Fruit fly (Drosophila melanogaster) whole organism, embryonic: ENCODE measurements around the gene BRWD3.
A peak's percentile ranks its signal among the peaks of the same experiment; 100 is the strongest.

ENCODE experiments used
- Adf1 ChIP-seq: fragments of 200-800 bp; sonication (Bioruptor generic); IDR thresholded peaks from 2 replicates; pipeline ENCODE4 v1.3.6; 2022; ENCODE audit warnings: missing biosample characterization, missing genetic modification characterization
- CG10147 ChIP-seq: fragments of 200-800 bp; sonication (Bioruptor generic); optimal IDR thresholded peaks from 2 replicates; lab custom pipeline; 2019; ENCODE audit warnings: missing biosample characterization, mild to moderate bottlenecking, missing genetic modification characterization, moderate library complexity
- CG10209 ChIP-seq: fragments of 200-800 bp; sonication (Bioruptor generic); optimal IDR thresholded peaks from 3 replicates; lab custom pipeline; 2017; ENCODE audit warnings: missing biosample characterization, mild to moderate bottlenecking, missing genetic modification characterization, missing genetic modification reagents
- CG11093 ChIP-seq: fragments of 200-800 bp; sonication (Bioruptor generic); IDR thresholded peaks from 3 replicates; pipeline ENCODE4 v1.3.6; 2022; ENCODE audit warnings: missing biosample characterization, missing genetic modification characterization
- CG12219 ChIP-seq: fragments of 200-800 bp; sonication (Bioruptor generic); optimal IDR thresholded peaks from 3 replicates; lab custom pipeline; 2018; ENCODE audit warnings: missing biosample characterization, mild to moderate bottlenecking, missing genetic modification characterization
- CG12299 ChIP-seq: fragments of 200-800 bp; sonication (Bioruptor generic); optimal IDR thresholded peaks from 2 replicates; lab custom pipeline; 2018; ENCODE audit warnings: missing biosample characterization, mild to moderate bottlenecking, missing genetic modification characterization
- CG13287 ChIP-seq: fragments of 200-800 bp; sonication (Bioruptor generic); IDR thresholded peaks from 2 replicates; pipeline ENCODE4 v1.3.6; 2022; ENCODE audit warnings: missing biosample characterization, missing genetic modification characterization; ENCODE audit not compliant: partially characterized antibody
- CG14710 ChIP-seq: fragments of 200-800 bp; sonication (Bioruptor generic); optimal IDR thresholded peaks from 3 replicates; lab custom pipeline; 2019; ENCODE audit warnings: missing biosample characterization, mild to moderate bottlenecking, missing genetic modification characterization, moderate library complexity
- CG1603 ChIP-seq: fragments of 200-800 bp; sonication (Bioruptor generic); optimal IDR thresholded peaks from 2 replicates; lab custom pipeline; 2019; ENCODE audit warnings: missing biosample characterization, mild to moderate bottlenecking, missing genetic modification characterization, moderate library complexity
- CG17186 ChIP-seq: fragments of 200-800 bp; sonication (Bioruptor generic); optimal IDR thresholded peaks from 3 replicates; lab custom pipeline; 2017; ENCODE audit warnings: missing biosample characterization, missing genetic modification reagents, missing genetic modification characterization
- CG2202 ChIP-seq: fragments of 200-800 bp; sonication (Bioruptor generic); optimal IDR thresholded peaks from 2 replicates; lab custom pipeline; 2018; ENCODE audit warnings: missing biosample characterization, mild to moderate bottlenecking, missing genetic modification characterization
- CG32767 ChIP-seq: fragments of 200-800 bp; sonication (Bioruptor generic); IDR thresholded peaks from 2 replicates; pipeline ENCODE4 v1.3.6; 2022; ENCODE audit warnings: missing biosample characterization, missing genetic modification characterization
- CG32772 ChIP-seq: fragments of 200-800 bp; sonication (Bioruptor generic); IDR thresholded peaks from 2 replicates; pipeline ENCODE4 v1.3.6; 2022; ENCODE audit warnings: missing biosample characterization, missing genetic modification characterization
- CG34422 ChIP-seq: fragments of 200-800 bp; sonication (Bioruptor generic); IDR thresholded peaks from 3 replicates; pipeline ENCODE4 v1.3.6; 2022; ENCODE audit warnings: missing biosample characterization, missing genetic modification characterization
- CG43689 ChIP-seq: fragments of 200-800 bp; sonication (Bioruptor generic); IDR thresholded peaks from 2 replicates; pipeline ENCODE4 v1.3.6; 2022; ENCODE audit warnings: missing biosample characterization, missing genetic modification characterization
- CG4617 ChIP-seq: fragments of 200-800 bp; sonication (Bioruptor generic); optimal IDR thresholded peaks from 3 replicates; lab custom pipeline; 2016; ENCODE audit warnings: missing biosample characterization, missing genetic modification characterization, borderline replicate concordance
- CG4707 ChIP-seq: fragments of 200-800 bp; sonication (Bioruptor generic); optimal IDR thresholded peaks from 2 replicates; lab custom pipeline; 2018; ENCODE audit warnings: missing biosample characterization, mild to moderate bottlenecking, missing genetic modification characterization, moderate library complexity
- CG9797 ChIP-seq: fragments of 200-800 bp; sonication (Bioruptor generic); optimal IDR thresholded peaks from 3 replicates; lab custom pipeline; 2018; ENCODE audit warnings: missing biosample characterization, mild to moderate bottlenecking, missing genetic modification characterization
- D ChIP-seq, 2 experiments: fragments of 200-800 bp in 1 of 2; fragments of >200 bp in 1 of 2; sonication (Bioruptor generic) in 1 of 2; optimal IDR thresholded peaks; 2 replicates in 1 of 2; 3 replicates in 1 of 2; lab custom pipeline; 2017; ENCODE audit warnings: mild to moderate bottlenecking in 1 of 2, missing biosample characterization in 1 of 2, missing genetic modification characterization in 1 of 2, missing genetic modification reagents in 1 of 2
- Doc2 ChIP-seq: fragments of 200-800 bp; sonication (Bioruptor generic); IDR thresholded peaks from 2 replicates; pipeline ENCODE4 v1.3.6; 2022; ENCODE audit warnings: missing biosample characterization, missing genetic modification characterization
- Dp ChIP-seq: fragments of 200-800 bp; sonication (Bioruptor generic); optimal IDR thresholded peaks from 2 replicates; lab custom pipeline; 2018; ENCODE audit warnings: missing biosample characterization, mild to moderate bottlenecking, missing genetic modification characterization, moderate library complexity
- Dref ChIP-seq: fragments of 200-800 bp; sonication (Bioruptor generic); IDR thresholded peaks from 2 replicates; pipeline ENCODE4 v1.3.6; 2022; ENCODE audit warnings: missing biosample characterization, missing genetic modification characterization
- HmgZ ChIP-seq: fragments of 200-800 bp; sonication (Bioruptor generic); optimal IDR thresholded peaks from 2 replicates; lab custom pipeline; 2018; ENCODE audit warnings: missing biosample characterization, mild to moderate bottlenecking, missing genetic modification characterization
- Hmx ChIP-seq: fragments of 200-800 bp; sonication (Bioruptor generic); optimal IDR thresholded peaks from 2 replicates; lab custom pipeline; 2016; ENCODE audit warnings: missing biosample characterization, missing genetic modification characterization
- MBD-R2 ChIP-seq: fragments of 200-800 bp; sonication (Bioruptor generic); IDR thresholded peaks from 2 replicates; pipeline ENCODE4 v1.3.6; 2022; ENCODE audit warnings: missing biosample characterization, missing genetic modification characterization
- Nf-YA ChIP-seq: fragments of 200-800 bp; sonication (Bioruptor generic); IDR thresholded peaks from 2 replicates; pipeline ENCODE4 v1.3.6; 2022; ENCODE audit warnings: missing biosample characterization, missing genetic modification characterization
- Rfx ChIP-seq: fragments of 200-800 bp; sonication (Bioruptor generic); IDR thresholded peaks from 2 replicates; pipeline ENCODE4 v1.3.6; 2022; ENCODE audit warnings: missing biosample characterization, missing genetic modification characterization
- Scr ChIP-seq: fragments of 200-800 bp; sonication (Bioruptor generic); IDR thresholded peaks from 2 replicates; pipeline ENCODE4 v1.3.6; 2022; ENCODE audit warnings: missing biosample characterization, missing genetic modification characterization; ENCODE audit not compliant: partially characterized antibody
- Side ChIP-seq: fragments of 200-800 bp; sonication (Bioruptor generic); optimal IDR thresholded peaks from 2 replicates; lab custom pipeline; 2016; ENCODE audit warnings: missing biosample characterization, missing genetic modification characterization
- Ssrp ChIP-seq: fragments of 200-800 bp; sonication (Bioruptor generic); optimal IDR thresholded peaks from 2 replicates; lab custom pipeline; 2018; ENCODE audit warnings: missing biosample characterization, mild to moderate bottlenecking, missing genetic modification characterization, moderate library complexity
- YL-1 ChIP-seq: fragments of 200-800 bp; sonication (Bioruptor generic); optimal IDR thresholded peaks from 3 replicates; lab custom pipeline; 2017; ENCODE audit warnings: missing biosample characterization, mild to moderate bottlenecking, missing genetic modification characterization
- ab ChIP-seq: fragments of 200-800 bp; sonication (Bioruptor generic); optimal IDR thresholded peaks from 2 replicates; lab custom pipeline; 2016; ENCODE audit warnings: missing biosample characterization, missing genetic modification characterization
- ash1 ChIP-seq: fragments of 200-800 bp; sonication (Bioruptor generic); optimal IDR thresholded peaks from 2 replicates; lab custom pipeline; 2018; ENCODE audit warnings: missing biosample characterization, mild to moderate bottlenecking, missing genetic modification characterization
- ato ChIP-seq: fragments of 200-800 bp; sonication (Bioruptor generic); IDR thresholded peaks from 2 replicates; pipeline ENCODE4 v1.3.6; 2022; ENCODE audit warnings: missing biosample characterization, missing genetic modification characterization; ENCODE audit not compliant: partially characterized antibody
- bigmax ChIP-seq: fragments of 200-800 bp; sonication (Bioruptor generic); optimal IDR thresholded peaks from 2 replicates; lab custom pipeline; 2018; ENCODE audit warnings: missing biosample characterization, mild to moderate bottlenecking, missing genetic modification characterization
- cg ChIP-seq: fragments of 200-800 bp; sonication (Bioruptor generic); optimal IDR thresholded peaks from 3 replicates; lab custom pipeline; 2019; ENCODE audit warnings: missing biosample characterization, mild to moderate bottlenecking, missing genetic modification characterization, moderate library complexity
- chn ChIP-seq: fragments of 200-800 bp; sonication (Bioruptor generic); optimal IDR thresholded peaks from 2 replicates; lab custom pipeline; 2016; ENCODE audit warnings: missing biosample characterization, missing genetic modification characterization
- croc ChIP-seq: fragments of 200-800 bp; sonication (Bioruptor generic); conservative IDR thresholded peaks from 3 replicates; pipeline ENCODE4 v1.3.6; 2022; ENCODE audit warnings: missing biosample characterization, missing genetic modification characterization
- crol ChIP-seq: fragments of 200-800 bp; sonication (Bioruptor generic); IDR thresholded peaks from 2 replicates; pipeline ENCODE4 v1.3.6; 2022; ENCODE audit warnings: missing biosample characterization, missing genetic modification characterization
- dimm ChIP-seq: fragments of 200-800 bp; sonication (Bioruptor generic); IDR thresholded peaks from 2 replicates; pipeline ENCODE4 v1.3.6; 2022; ENCODE audit warnings: missing biosample characterization, missing genetic modification characterization
- insv ChIP-seq, 2 experiments: fragments of 200-800 bp; sonication (Bioruptor generic); optimal IDR thresholded peaks; 3 replicates each; lab custom pipeline; 2016 to 2018; ENCODE audit warnings: missing biosample characterization in 2 of 2, missing genetic modification characterization in 2 of 2
- knrl ChIP-seq: fragments of 200-800 bp; sonication (Bioruptor generic); IDR thresholded peaks from 3 replicates; pipeline ENCODE4 v1.3.6; 2022; ENCODE audit warnings: missing biosample characterization, missing genetic modification characterization; ENCODE audit not compliant: partially characterized antibody
- lov ChIP-seq, 2 experiments: fragments of 200-800 bp in 1 of 2; fragments of >200 bp in 1 of 2; sonication (Bioruptor generic) in 1 of 2; IDR thresholded peaks in 1 of 2; optimal IDR thresholded peaks in 1 of 2; 2 replicates in 1 of 2; 3 replicates in 1 of 2; pipeline versions ENCODE4 v1.3.6 to Lab custom; 2017 to 2022; ENCODE audit warnings: missing biosample characterization in 1 of 2, missing genetic modification characterization in 1 of 2
- seq ChIP-seq: fragments of 200-800 bp; sonication (Bioruptor generic); IDR thresholded peaks from 2 replicates; pipeline ENCODE4 v1.3.6; 2022; ENCODE audit warnings: missing biosample characterization, missing genetic modification characterization
- slp2 ChIP-seq: fragments of 200-800 bp; sonication (Bioruptor generic); optimal IDR thresholded peaks from 2 replicates; lab custom pipeline; 2016; ENCODE audit warnings: missing biosample characterization, missing genetic modification characterization
- sqz ChIP-seq: fragments of 200-800 bp; sonication (Bioruptor generic); optimal IDR thresholded peaks from 3 replicates; lab custom pipeline; 2018; ENCODE audit warnings: missing biosample characterization, mild to moderate bottlenecking, missing genetic modification characterization
- zfh1 ChIP-seq: fragments of 200-800 bp; sonication (Bioruptor generic); IDR thresholded peaks from 3 replicates; pipeline ENCODE4 v1.3.6; 2022; ENCODE audit warnings: missing biosample characterization, missing genetic modification characterization
- zfh2 ChIP-seq: fragments of 200-800 bp; sonication (Bioruptor generic); optimal IDR thresholded peaks from 2 replicates; lab custom pipeline; 2016; ENCODE audit warnings: missing biosample characterization, missing genetic modification characterization

BRWD3 gene

dm6 chr3R:24359957-24360356, 41.2 kb downstream of the BRWD3 start, which contains the start of gene CG18528 (continued):
- peak; percentile 80 for TF ChIP-seq MBD-R2
- TF ChIP-seq CG1603 (tag; lab: Kevin White, UChicago), result no peak
- TF ChIP-seq seq (GFP tag; lab: Robert Waterston, UW), result peak; percentile 11; the same call in 1 of the 2 replicates
- TF ChIP-seq CG2202 (tag; lab: Kevin White, UChicago), result no peak
- no peak for TF ChIP-seq Ssrp
- TF ChIP-seq CG32772 (GFP tag; lab: Robert Waterston, UW), result no peak
- TF ChIP-seq cg (GFP tag; lab: Kevin White, UChicago), result no peak
- TF ChIP-seq YL-1 (GFP tag; lab: Kevin White, UChicago), result peak; percentile 15
- TF ChIP-seq CG10209 (GFP tag; lab: Kevin White, UChicago), result no peak
- no peak for TF ChIP-seq CG11093 (GFP tag; lab: Robert Waterston, UW)
- no peak for TF ChIP-seq chn (GFP tag; lab: Kevin White, UChicago)
- TF ChIP-seq ash1, result no peak
- no peak for TF ChIP-seq crol
- peak; percentile 31 for TF ChIP-seq Scr (GFP tag; lab: Robert Waterston, UW)
- TF ChIP-seq zfh2 (GFP tag; lab: Kevin White, UChicago), result no peak
- TF ChIP-seq CG13287, result peak; percentile 52; the same call in 1 of the 2 replicates
- peak; percentile 15; the same call in 1 of the 3 replicates for TF ChIP-seq knrl
- TF ChIP-seq dimm (GFP tag; lab: Robert Waterston, UW), result no peak
- TF ChIP-seq Adf1, result no peak
- no peak for TF ChIP-seq CG12219 (GFP tag; lab: Kevin White, UChicago)
- no peak for TF ChIP-seq CG4707 (GFP tag; lab: Kevin White, UChicago)
- TF ChIP-seq ab (GFP tag; lab: Kevin White, UChicago), result no peak
- TF ChIP-seq CG4617, result peak; percentile 15
- TF ChIP-seq Nf-YA (GFP tag; lab: Robert Waterston, UW), result no peak
- no peak for TF ChIP-seq croc (GFP tag; lab: Robert Waterston, UW)
- no peak for TF ChIP-seq Rfx (GFP tag; lab: Robert Waterston, UW)
- peak; percentile 28 for TF ChIP-seq CG17186 (GFP tag; lab: Kevin White, UChicago)
- TF ChIP-seq Dp (GFP tag; lab: Kevin White, UChicago), result peak; percentile 61
- no peak for TF ChIP-seq CG34422
- TF ChIP-seq D (optimal IDR thresholded peaks at IDR 0.05; lab: Kevin White, UChicago), result no peak
- no peak for TF ChIP-seq D (GFP tag; optimal IDR thresholded peaks at IDR 0.05; lab: Kevin White, UChicago)
- TF ChIP-seq CG12299 (tag; lab: Kevin White, UChicago), result no peak
- TF ChIP-seq bigmax, result no peak
- no peak for TF ChIP-seq insv (GFP tag; optimal IDR thresholded peaks at IDR 0.05; lab: Kevin White, UChicago)
- TF ChIP-seq CG43689 (GFP tag; lab: Robert Waterston, UW), result no peak
- TF ChIP-seq Hmx (GFP tag; lab: Kevin White, UChicago), result no peak
- TF ChIP-seq Side (GFP tag; lab: Kevin White, UChicago), result no peak
- no peak for TF ChIP-seq slp2 (GFP tag; lab: Kevin White, UChicago)
- TF ChIP-seq sqz (GFP tag; lab: Kevin White, UChicago), result no peak
- no peak for TF ChIP-seq CG10147 (GFP tag; lab: Kevin White, UChicago)
- TF ChIP-seq lov (optimal IDR thresholded peaks at IDR 0.05; lab: Kevin White, UChicago), result no peak
- no peak for TF ChIP-seq lov (GFP tag; IDR thresholded peaks at IDR 0.05; lab: Robert Waterston, UW)
- TF ChIP-seq ato, result no peak
- no peak for TF ChIP-seq Doc2
- peak; percentile 31; the same call in 1 of the 3 replicates for TF ChIP-seq zfh1
- TF ChIP-seq HmgZ, result peak; percentile 60
- TF ChIP-seq CG9797 (GFP tag; lab: Kevin White, UChicago), result peak; percentile 82
- no peak for TF ChIP-seq CG14710
- TF ChIP-seq CG32767 (GFP tag; lab: Robert Waterston, UW), result no peak
- 0 out of 2 replicates have a peak, but pooled peaks have one; percentile 33 for TF ChIP-seq Dref (GFP tag; lab: Robert Waterston, UW)
